Fruit fly (Drosophila melanogaster): ENCODE measurements around the gene Cpr65Av.

dm6 chr3L:6143188-6143755, 3.5 kb upstream of the Cpr65Av start, which contains the start of gene Lcp65Ad:
- TF ChIP-seq cic (GFP tag; optimal IDR thresholded peaks at IDR 0.05) = no peak
- no peak for TF ChIP-seq kay (GFP tag; ENCODE audit: borderline replicate concordance)
- no peak for TF ChIP-seq tj (GFP tag; optimal IDR thresholded peaks at IDR 0.05)
- TF ChIP-seq CG1620 (GFP tag; optimal IDR thresholded peaks at IDR 0.05) = no peak
- TF ChIP-seq Mnt (GFP tag; optimal IDR thresholded peaks at IDR 0.05) = no peak
- TF ChIP-seq CG7045 (GFP tag; optimal IDR thresholded peaks at IDR 0.05) = no peak
- TF ChIP-seq CG12768 (GFP tag; optimal IDR thresholded peaks at IDR 0.05) = no peak
- TF ChIP-seq pad (GFP tag; optimal IDR thresholded peaks at IDR 0.05) = no peak
- TF ChIP-seq CG7101 (tag; optimal IDR thresholded peaks at IDR 0.05) = no peak
- TF ChIP-seq cnc (optimal IDR thresholded peaks at IDR 0.05) = no peak
- no peak for TF ChIP-seq Crg-1 (GFP tag; optimal IDR thresholded peaks at IDR 0.05)
